Fruit fly (Drosophila melanogaster): Measurements from ENCODE around the gene MagR.
A peak's percentile ranks its signal among the peaks of the same experiment; 100 is the strongest.

MagR gene

dm6 chrX:15760447-15761297 lies 26.6 kb downstream of the MagR start, which contains the start of the genes Graf and mRpL3 (continued):
- TF ChIP-seq pfk (GFP tag; optimal IDR thresholded peaks at IDR 0.05) (peak; percentile 89), Spps (tag; optimal IDR thresholded peaks at IDR 0.05) (no peak), hth (optimal IDR thresholded peaks at IDR 0.05) (no peak), Sox100B (GFP tag; optimal IDR thresholded peaks at IDR 0.05) (no peak), Taf1 (GFP tag; IDR thresholded peaks at IDR 0.05) (no peak), CG18476 (GFP tag; optimal IDR thresholded peaks at IDR 0.05) (no peak), kah (GFP tag; optimal IDR thresholded peaks at IDR 0.05) (peak; percentile 96), TFAM (GFP tag; optimal IDR thresholded peaks at IDR 0.05) (no peak), schlank (tag; optimal IDR thresholded peaks at IDR 0.05) (no peak), Jarid2 (GFP tag; optimal IDR thresholded peaks at IDR 0.05) (no peak), unpg (GFP tag; optimal IDR thresholded peaks at IDR 0.05) (no peak), CG2202 (tag; optimal IDR thresholded peaks at IDR 0.05) (no peak), CG10267 (tag; optimal IDR thresholded peaks at IDR 0.05) (no peak), Doc2 (GFP tag; IDR thresholded peaks at IDR 0.05) (no peak), CG11093 (GFP tag; IDR thresholded peaks at IDR 0.05) (no peak), bsh (GFP tag; optimal IDR thresholded peaks at IDR 0.05) (no peak), bowl (GFP tag; IDR thresholded peaks at IDR 0.05) (no peak), gcm (GFP tag; optimal IDR thresholded peaks at IDR 0.05) (no peak), Adf1 (GFP tag; IDR thresholded peaks at IDR 0.05) (no peak), CG17568 (GFP tag; optimal IDR thresholded peaks at IDR 0.05) (no peak), fd96Cb (tag; optimal IDR thresholded peaks at IDR 0.05) (no peak), Trl (optimal IDR thresholded peaks at IDR 0.05) (no peak), Trl (GFP tag; optimal IDR thresholded peaks at IDR 0.05) (no peak), CG13424 (tag; optimal IDR thresholded peaks at IDR 0.05) (no peak), pan (optimal IDR thresholded peaks at IDR 0.05) (no peak), pan (GFP tag; optimal IDR thresholded peaks at IDR 0.05 in 1 of 2, IDR thresholded peaks at IDR 0.05 in 1 of 2) (no peak), insv (GFP tag; optimal IDR thresholded peaks at IDR 0.05) (peak in 1 of 2 experiments; percentile 21), wor (GFP tag; IDR thresholded peaks at IDR 0.05) (no peak), gt (GFP tag; IDR thresholded peaks at IDR 0.05) (no peak), CG30403 (GFP tag; optimal IDR thresholded peaks at IDR 0.05) (no peak), Ptx1 (GFP tag; IDR thresholded peaks at IDR 0.05) (no peak), amos (GFP tag; IDR thresholded peaks at IDR 0.05; ENCODE audit: partially characterized antibody) (peak; percentile 95), CG3407 (GFP tag; optimal IDR thresholded peaks at IDR 0.05) (no peak), cad (GFP tag; optimal IDR thresholded peaks at IDR 0.05) (no peak), ewg (GFP tag; optimal IDR thresholded peaks at IDR 0.05) (no peak), CG12219 (GFP tag; optimal IDR thresholded peaks at IDR 0.05) (no peak), HmgZ (tag; optimal IDR thresholded peaks at IDR 0.05) (no peak), CG3281 (GFP tag; optimal IDR thresholded peaks at IDR 0.05) (no peak), Pdp1 (GFP tag; optimal IDR thresholded peaks at IDR 0.05) (no peak), CG6683 (GFP tag; optimal IDR thresholded peaks at IDR 0.05) (no peak), psq (GFP tag; optimal IDR thresholded peaks at IDR 0.05) (no peak), CG43689 (GFP tag; IDR thresholded peaks at IDR 0.05) (no peak), en (GFP tag; optimal IDR thresholded peaks at IDR 0.05) (no peak), Lhr (GFP tag; optimal IDR thresholded peaks at IDR 0.05) (no peak), eve (GFP tag; optimal IDR thresholded peaks at IDR 0.05) (no peak), gcm2 (GFP tag; optimal IDR thresholded peaks at IDR 0.05) (no peak), Sry-δ (GFP tag; optimal IDR thresholded peaks at IDR 0.05) (peak; percentile 68), CG13894 (tag; optimal IDR thresholded peaks at IDR 0.05) (no peak), CG1024 (GFP tag; IDR thresholded peaks at IDR 0.05) (peak; percentile 11; the same call in 1 of the 2 replicates), BEAF-32 (GFP tag; optimal IDR thresholded peaks at IDR 0.05) (peak; percentile 86)

All from whole organism, embryonic.